Worm (Caenorhabditis elegans): Measurements from ENCODE around the gene C37E2.10.

C37E2.10 gene

ce11 chrX:14169569-14170031 is 9.2 kb upstream of the C37E2.10 start, which contains the start of gene sym-4 (continued):
- TF ChIP-seq ceh-88 (GFP tag; IDR thresholded peaks at IDR 0.05) (peak; percentile 44; the same call in 1 of the 2 replicates), mef-2 (tag; optimal IDR thresholded peaks at IDR 0.05) (no peak), rnt-1 (tag; optimal IDR thresholded peaks at IDR 0.05) (peak; percentile 83), nhr-20 (tag; optimal IDR thresholded peaks at IDR 0.05) (peak; percentile 96), efl-3 (GFP tag; optimal IDR thresholded peaks at IDR 0.05) (no peak), elt-2 (tag; optimal IDR thresholded peaks at IDR 0.05) (peak; percentile 83), xbp-1 (tag; optimal IDR thresholded peaks at IDR 0.05) (peak; percentile 86), mdl-1 (tag; optimal IDR thresholded peaks at IDR 0.05) (peak; percentile 5 to 95), aly-2 (tag; optimal IDR thresholded peaks at IDR 0.05) (no peak), irx-1 (tag; optimal IDR thresholded peaks at IDR 0.05) (peak; percentile 75), nhr-28 (tag; optimal IDR thresholded peaks at IDR 0.05) (no peak), unc-86 (tag; optimal IDR thresholded peaks at IDR 0.05) (peak; percentile 81), unc-130 (tag; optimal IDR thresholded peaks at IDR 0.05) (peak; percentile 66), C34B4.2 (tag; optimal IDR thresholded peaks at IDR 0.05) (no peak), nhr-237 (tag; optimal IDR thresholded peaks at IDR 0.05) (peak; percentile 95), sup-37 (GFP tag; optimal IDR thresholded peaks at IDR 0.05) (peak; percentile 4), nhr-84 (tag; optimal IDR thresholded peaks at IDR 0.05) (no peak), unc-62 (GFP tag; optimal IDR thresholded peaks at IDR 0.05) (no peak), jun-1 (tag; optimal IDR thresholded peaks at IDR 0.05) (peak; percentile 94), blmp-1 (tag; optimal IDR thresholded peaks at IDR 0.05) (peak; percentile 88), ceh-8 (GFP tag; optimal IDR thresholded peaks at IDR 0.05) (peak; percentile 57), fkh-8 (tag; optimal IDR thresholded peaks at IDR 0.05) (peak; percentile 86), dpl-1 (GFP tag; optimal IDR thresholded peaks at IDR 0.05) (peak; percentile 70 to 76 (median 72)), zip-4 (GFP tag; optimal IDR thresholded peaks at IDR 0.05) (peak; percentile 22), nhr-12 (tag; optimal IDR thresholded peaks at IDR 0.05) (no peak), snpc-4 (tag; optimal IDR thresholded peaks at IDR 0.05) (peak; percentile 79), lin-39 (tag; optimal IDR thresholded peaks at IDR 0.05) (no peak), nhr-47 (tag; optimal IDR thresholded peaks at IDR 0.05) (peak; percentile 88), ces-1 (GFP tag; optimal IDR thresholded peaks at IDR 0.05) (no peak), lin-13 (GFP tag; optimal IDR thresholded peaks at IDR 0.05) (peak; percentile 90), lir-3 (tag; optimal IDR thresholded peaks at IDR 0.05; ENCODE audit: poor library complexity) (peak; percentile 67), fkh-10 (GFP tag; optimal IDR thresholded peaks at IDR 0.05) (peak; percentile 67), nhr-71 (tag; optimal IDR thresholded peaks at IDR 0.05) (peak; percentile 96), pqm-1 (tag; optimal IDR thresholded peaks at IDR 0.05) (no peak), grh-1 (GFP tag; IDR thresholded peaks at IDR 0.05) (peak; percentile 92), ets-5 (GFP tag; IDR thresholded peaks at IDR 0.05) (no peak), skn-1 (tag; optimal IDR thresholded peaks at IDR 0.05) (peak; percentile 82), ceh-90 (tag; optimal IDR thresholded peaks at IDR 0.05) (no peak), fos-1 (tag; optimal IDR thresholded peaks at IDR 0.05) (peak; percentile 87), ztf-11 (tag; optimal IDR thresholded peaks at IDR 0.05) (peak in 1 of 2 experiments; percentile 58), vab-15 (tag; optimal IDR thresholded peaks at IDR 0.05) (peak; percentile 85), pax-3 (tag; optimal IDR thresholded peaks at IDR 0.05) (peak; percentile 51), sox-4 (tag; optimal IDR thresholded peaks at IDR 0.05) (no peak), snu-23 (GFP tag; optimal IDR thresholded peaks at IDR 0.05) (peak; percentile 98), elt-3 (tag; optimal IDR thresholded peaks at IDR 0.05) (peak in 5 of 6 experiments; percentile 17 to 97 (median 90)), hlh-4 (tag; optimal IDR thresholded peaks at IDR 0.05) (no peak), fkh-4 (tag; optimal IDR thresholded peaks at IDR 0.05; ENCODE audit: borderline replicate concordance) (no peak), egl-13 (tag; optimal IDR thresholded peaks at IDR 0.05) (peak; percentile 61), nhr-77 (tag; optimal IDR thresholded peaks at IDR 0.05) (peak; percentile 94), dsc-1 (tag; optimal IDR thresholded peaks at IDR 0.05) (peak; percentile 86), efl-1 (optimal IDR thresholded peaks at IDR 0.05) (peak; percentile 80 to 92), efl-1 (GFP tag; optimal IDR thresholded peaks at IDR 0.05 in 1 of 2) (peak; percentile 63 to 96), swsn-7 (tag; optimal IDR thresholded peaks at IDR 0.05) (peak; percentile 90)

All from whole organism, L1 larva.